Worm (Caenorhabditis elegans) whole organism, dauer: ENCODE results near the gene srab-11.

Experiments
- unc-62 ChIP-seq: sonication (generic microtip); optimal IDR thresholded peaks from 2 replicates; lab custom pipeline; 2017; ENCODE audit warnings: missing biosample characterization, missing genetic modification reagents, missing genetic modification characterization

srab-11 gene

DNA sequence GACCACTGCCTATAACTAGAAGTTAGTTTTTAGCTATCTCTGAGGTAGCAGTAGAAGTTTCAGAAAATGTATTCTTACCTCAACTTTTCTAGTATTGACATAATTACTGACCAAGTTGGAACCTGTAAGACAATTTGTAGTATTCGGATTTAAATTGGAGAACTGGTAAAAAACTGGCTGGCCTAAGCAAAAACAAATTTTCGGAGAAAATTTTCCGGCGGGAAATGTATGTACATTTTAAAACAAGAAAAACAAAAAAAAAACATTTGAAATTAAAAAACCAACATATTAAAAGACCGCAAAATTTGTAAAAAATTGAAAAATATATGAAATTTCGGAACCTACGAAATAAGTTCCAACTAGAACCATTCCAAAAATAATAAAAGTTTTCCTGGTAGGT is at the start of gene srab-11:
TSS of gene srab-11 (minus strand) at position 101 of the 400 bp plus-strand sequence.
- no peak for TF ChIP-seq unc-62

DNA sequence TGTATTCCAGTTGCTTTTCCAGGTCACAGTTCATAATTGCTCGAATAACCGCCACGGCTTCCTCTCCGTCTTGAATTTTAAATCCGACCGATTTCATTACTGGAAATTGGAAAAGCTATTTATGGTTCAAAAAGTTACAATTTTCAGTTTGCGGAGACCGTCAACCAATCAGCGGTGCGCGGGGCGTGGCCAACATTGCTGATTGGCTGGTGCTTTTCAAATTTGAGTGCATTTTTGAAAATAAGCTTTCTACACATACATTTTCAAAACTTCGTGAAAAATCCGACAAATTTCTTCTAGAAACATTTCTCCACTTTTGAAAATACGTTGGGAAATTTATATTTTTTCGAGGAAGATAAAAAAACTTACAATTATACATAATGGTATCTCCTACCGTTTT is 49.0 kb upstream of the srab-11 start:
- no peak for TF ChIP-seq unc-62

DNA sequence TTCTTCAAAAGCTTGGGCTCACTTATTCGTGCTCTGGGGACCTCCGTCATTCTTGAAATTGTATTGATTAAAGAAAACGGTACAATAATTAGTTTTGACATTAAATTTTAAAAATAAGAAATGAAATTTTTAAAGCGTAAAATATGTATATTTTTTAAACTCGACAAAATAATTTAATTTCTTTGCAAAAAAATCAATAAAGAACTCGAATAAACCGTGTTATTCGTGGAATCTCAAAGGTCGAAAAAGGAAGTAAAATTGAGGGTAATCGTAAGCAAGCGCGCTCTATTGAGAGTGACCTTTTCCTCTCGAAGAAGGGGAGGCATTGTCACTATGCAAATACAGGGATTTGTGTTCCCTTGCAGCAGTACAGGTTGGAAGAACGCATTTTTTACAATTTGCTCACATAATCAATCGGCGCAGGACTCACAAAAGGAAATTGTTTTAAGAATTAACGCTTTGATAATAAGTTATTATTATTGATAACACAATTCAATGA is 48.2 kb upstream of the srab-11 start, which contains the start of gene Y73C8B.2:
TSS of gene Y73C8B.2 (minus strand) at position 51 of the 499 bp plus-strand sequence.
- TF ChIP-seq unc-62: no peak

DNA sequence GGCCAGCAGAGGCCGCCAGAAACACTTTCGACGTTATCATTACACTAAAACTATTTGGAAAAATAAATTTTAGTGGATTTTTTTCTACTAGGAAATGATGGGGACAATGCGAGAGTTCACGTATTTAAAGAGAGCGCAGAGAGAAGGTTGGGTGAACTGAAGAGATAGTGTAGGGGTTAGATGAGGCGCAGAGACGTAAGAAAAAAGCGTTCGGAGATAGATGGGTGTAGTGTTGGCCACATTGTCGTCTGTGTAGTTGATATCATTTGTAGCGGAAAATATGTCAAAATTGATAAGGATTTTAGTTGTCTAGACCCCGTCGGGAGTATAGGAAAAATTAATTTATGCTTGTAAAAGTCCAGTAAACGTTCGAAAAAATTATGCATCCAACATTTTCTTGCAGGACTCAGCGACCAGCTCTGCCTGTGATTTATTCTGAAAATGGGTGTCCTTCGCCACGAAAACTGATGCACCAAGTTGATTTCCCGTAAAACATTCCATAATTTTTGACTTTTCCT is 46.3 kb upstream of the srab-11 start, which contains the start of the genes Y73C8B.3 and Y73C8B.9:
TSS of gene Y73C8B.3 (minus strand) at position 147 of the 518 bp plus-strand sequence.
TSS of gene Y73C8B.9 (plus strand) at position 468 of the 518 bp plus-strand sequence.
- TF ChIP-seq unc-62: no peak

DNA sequence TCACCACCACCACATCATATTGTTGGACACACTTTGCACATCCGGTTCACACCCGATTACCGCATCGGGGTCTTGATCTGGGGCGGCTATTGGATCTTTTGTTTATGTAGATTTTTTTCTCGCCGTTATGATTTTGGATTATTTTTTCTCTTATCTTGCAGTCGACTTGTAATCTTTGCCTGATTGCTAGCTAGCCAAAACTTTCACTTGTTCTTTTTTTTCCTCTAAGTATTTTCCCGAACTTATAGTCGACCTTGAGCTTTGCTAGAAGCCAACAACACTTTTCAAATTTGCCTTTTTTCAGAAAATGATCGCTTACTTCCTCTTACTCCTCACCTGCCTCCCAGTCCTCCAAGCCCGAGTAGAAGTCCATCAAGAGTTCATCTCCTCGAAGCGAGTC is 41.2 kb upstream of the srab-11 start, which contains the start of gene lag-2:
TSS of gene lag-2 (plus strand) at position 301 of the 400 bp plus-strand sequence.
- TF ChIP-seq unc-62: no peak

DNA sequence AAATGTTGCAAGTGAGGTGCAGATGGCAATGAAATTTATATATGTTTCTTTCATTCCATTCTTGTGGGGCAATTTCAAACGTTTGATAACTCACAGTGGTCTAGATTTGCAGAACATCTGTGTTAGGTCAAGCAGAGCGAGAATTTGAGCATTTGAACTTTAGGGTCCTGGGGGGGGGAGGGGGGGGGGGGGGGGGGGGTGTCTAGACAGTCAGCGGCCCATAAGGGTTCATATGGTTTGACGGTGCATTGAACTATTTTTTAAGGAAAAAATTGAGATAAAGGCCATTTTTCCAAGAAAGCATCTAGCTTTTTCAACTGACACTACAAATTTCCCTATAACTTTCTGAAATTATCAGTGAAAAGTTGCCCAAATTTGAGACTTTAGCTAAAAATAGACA is 39.0 kb upstream of the srab-11 start:
- no peak for TF ChIP-seq unc-62

DNA sequence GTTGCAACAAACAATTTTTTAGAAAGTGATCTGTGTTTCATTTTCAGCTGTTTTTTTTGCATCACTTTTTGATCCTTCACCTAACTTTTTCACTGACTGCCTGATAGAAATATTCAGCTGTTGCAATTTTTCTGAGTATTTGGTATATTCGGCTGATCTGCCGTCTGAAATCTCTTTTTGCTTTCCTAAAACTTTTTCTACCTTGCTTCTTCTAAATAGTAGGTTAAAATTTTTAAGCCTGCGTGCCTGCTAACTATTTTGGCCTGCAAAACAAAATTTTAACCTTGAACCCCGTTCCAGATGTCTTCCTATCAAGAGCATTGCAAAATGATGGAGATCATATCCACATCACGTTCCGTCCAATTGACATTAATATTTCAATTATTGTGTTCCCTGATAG is 29.3 kb upstream of the srab-11 start, which contains the start of gene srab-8:
TSS of gene srab-8 (plus strand) at position 301 of the 400 bp plus-strand sequence.
- no peak for TF ChIP-seq unc-62

DNA sequence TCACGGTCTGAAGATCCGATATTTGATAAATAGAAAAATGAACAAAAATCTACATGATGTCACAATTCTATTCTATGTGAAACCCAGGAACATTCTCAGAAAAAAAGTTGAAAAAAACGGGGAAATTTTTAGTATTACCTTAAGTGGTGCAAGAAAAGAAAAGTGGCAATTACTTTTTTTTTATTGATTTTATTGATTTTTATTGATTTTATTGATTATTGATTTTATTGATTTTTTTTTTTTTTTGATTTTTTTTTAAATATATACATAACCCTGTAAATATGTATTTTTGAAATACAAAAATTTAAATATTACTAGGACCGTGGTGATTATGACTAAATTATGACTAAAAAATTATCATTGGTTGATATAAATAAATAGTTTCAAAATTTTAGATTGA is 24.8 kb upstream of the srab-11 start:
- TF ChIP-seq unc-62: no peak

DNA sequence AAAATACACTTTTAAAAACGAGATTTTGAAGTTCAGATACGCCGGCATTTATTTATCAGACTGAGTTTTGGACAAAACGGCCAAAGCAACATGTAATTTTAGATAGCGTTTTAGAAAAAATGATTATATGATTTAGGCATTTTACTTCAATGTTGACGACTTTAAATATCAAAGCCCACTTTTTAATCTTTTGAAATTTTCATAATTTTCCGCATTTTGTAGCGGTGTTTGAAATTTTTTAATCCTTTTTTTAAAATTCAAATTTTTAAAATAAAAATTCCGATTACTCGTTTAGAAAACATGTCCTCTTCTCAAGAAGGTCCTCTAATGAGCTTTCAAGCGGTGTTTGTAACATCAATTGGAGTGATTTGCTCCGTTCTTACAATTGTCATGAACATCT is 23.0 kb upstream of the srab-11 start, which contains the start of gene srbc-6:
TSS of gene srbc-6 (plus strand) at position 301 of the 400 bp plus-strand sequence.
- TF ChIP-seq unc-62: no peak

DNA sequence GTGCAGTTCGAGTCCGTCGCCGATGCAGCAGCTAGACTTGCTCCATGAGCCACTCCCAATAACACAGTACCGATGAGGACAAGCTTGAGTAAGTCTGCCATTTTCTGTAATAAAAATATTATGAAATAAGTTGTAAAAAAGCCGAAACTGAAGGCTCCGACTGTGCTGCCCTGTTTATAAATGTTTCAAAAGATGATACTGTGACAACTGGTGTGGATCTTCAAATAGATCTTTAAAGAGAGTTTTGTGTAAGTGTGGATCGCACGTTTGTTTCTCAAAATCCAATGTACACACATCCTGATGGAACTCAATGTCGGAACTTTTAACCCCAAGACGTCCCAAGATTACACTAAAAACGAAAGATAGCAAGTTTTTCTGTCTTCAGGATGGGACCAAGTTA is 21.8 kb upstream of the srab-11 start, which contains the start of gene C36C5.15:
TSS of gene C36C5.15 (minus strand) at position 101 of the 400 bp plus-strand sequence.
- no peak for TF ChIP-seq unc-62

DNA sequence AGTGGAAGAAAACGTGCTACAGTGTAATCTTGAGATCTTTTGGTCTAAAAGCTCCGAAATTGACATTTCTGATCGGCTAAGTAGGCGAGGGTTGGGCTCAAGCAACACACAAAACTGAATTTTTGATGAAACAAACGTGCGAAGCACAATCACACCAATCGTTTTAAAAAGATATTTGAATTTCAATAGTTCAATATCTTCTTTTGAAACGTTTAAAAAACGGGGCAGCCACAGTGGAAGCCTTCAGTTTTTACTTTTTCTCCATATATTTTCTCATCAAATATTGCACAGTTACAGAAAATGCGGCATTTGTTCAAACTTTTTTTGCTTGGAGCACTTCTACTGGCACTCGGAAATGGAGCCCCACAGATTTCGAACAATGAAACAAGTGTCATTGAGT is 19.4 kb upstream of the srab-11 start, which contains the start of gene C36C5.4:
TSS of gene C36C5.4 (plus strand) at position 301 of the 400 bp plus-strand sequence.
- TF ChIP-seq unc-62: no peak

DNA sequence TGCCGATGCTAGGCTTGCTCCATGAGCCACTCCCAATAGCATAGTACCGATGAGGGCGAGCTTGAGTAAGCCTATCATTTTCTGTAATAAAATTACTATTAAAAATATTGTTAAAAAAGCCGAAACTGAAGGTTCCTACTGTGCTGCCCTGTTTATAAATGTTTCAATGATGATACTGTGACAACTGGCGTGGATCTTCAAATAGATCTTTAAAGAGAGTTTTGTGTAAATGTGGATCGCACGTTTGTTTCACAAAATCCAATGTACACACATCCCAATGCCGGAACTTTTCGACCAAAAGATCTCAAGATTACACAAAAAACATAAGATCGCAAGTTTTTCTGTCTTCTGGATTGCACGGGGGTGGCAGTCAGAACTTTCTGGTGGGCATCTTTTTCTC is 18.6 kb upstream of the srab-11 start, which contains the start of gene C36C5.14:
TSS of gene C36C5.14 (minus strand) at position 101 of the 400 bp plus-strand sequence.
- TF ChIP-seq unc-62: no peak

DNA sequence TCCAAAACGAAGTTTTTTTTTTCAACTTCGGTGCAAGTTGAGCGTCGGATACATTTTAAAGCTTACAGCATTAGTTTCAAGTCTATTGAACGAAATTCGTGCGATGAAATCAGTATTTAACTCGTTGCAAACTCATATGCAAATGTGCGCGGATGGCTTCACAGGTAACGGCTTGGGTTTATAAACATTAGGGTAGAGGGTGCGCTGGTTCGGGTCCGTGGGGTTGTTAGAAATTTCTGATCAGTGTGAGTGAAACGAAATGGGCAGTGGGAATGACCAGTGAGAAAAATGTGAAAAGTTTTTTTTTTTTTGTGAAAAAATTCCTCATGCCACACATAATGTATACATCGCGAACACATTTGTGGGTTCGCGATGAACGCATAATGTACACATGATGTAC is 16.3 kb upstream of the srab-11 start:
- TF ChIP-seq unc-62: no peak

DNA sequence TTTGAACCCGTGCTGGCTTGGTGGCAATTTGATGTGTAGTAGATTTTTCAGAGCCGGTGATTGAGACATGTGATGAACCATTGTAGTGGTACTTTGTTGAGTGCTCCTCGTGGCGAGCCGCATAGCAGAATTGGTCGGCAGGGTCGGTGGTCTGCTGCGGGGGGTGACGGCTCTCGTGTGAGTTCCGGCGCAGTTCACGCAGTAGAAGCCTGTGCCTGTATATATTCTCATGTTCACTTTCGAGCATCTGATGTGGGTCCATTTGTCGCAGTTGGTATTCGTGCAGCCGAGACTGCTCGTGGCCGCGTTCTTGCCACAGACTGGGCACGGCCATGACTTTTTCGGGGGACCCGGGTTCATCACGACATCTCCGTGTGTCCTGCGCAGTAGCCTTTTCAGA is 15.5 kb upstream of the srab-11 start:
- TF ChIP-seq unc-62: no peak

DNA sequence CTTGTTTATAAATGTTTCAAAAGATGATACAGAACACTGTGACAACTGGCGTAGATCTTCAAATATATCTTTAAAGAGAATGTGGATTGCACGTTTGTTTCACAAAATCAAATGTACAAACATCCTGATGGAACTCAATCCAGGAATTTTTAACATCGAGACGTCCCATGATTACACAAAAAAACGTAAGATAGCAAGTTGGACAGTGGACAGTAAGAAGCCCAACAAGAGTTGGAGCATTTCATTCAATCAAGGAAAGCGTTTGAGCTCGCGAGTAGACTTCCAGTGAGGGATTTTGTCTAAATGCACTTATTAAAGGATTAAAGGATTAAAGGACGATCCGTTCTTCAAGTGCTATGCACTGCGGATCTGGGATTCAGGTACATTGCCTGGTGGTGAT is 12.4 kb upstream of the srab-11 start, which contains the start of gene C36C5.12:
TSS of gene C36C5.12 (minus strand) at position 101 of the 400 bp plus-strand sequence.
- TF ChIP-seq unc-62: no peak

DNA sequence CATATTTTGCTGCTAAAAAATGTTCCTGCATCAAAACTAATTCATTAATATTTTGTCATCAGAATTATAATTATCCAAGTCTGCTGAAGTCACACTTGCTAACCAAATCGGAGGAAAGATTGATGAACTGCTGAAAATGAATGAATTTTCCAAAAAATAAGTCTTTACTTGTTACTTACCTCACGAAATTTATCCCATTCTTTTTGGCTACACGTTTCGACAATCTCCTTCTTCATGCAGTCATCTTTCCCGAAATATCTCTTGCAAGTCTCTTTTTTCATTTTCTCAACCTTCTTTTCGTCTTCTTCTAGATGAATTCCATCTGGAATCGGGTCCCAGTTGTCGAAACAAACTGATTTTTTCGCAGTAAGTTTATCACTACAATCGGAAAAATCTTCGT is 11.5 kb upstream of the srab-11 start:
- TF ChIP-seq unc-62: no peak

DNA sequence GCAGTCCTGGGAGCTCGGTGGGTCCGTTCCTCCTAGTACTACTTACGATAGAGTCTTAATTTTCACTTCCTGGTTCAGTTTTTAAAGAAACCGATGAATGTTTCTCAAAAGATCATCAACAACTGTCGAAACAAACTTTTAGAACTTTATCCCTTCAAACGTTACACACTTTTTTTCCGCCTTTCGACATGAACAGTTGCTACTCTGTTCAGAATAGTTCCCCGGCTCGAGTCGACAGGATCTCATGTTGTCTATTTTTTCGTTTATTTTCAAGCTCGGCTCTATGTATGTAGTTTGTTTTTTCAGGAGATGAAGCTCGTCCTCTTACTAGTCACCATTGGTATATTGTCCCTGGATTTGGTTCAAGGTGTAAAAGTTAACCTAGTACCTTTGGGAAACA is 10.0 kb upstream of the srab-11 start, which contains the start of gene exh-1:
TSS of gene exh-1 (plus strand) at position 301 of the 400 bp plus-strand sequence.
- no peak for TF ChIP-seq unc-62

DNA sequence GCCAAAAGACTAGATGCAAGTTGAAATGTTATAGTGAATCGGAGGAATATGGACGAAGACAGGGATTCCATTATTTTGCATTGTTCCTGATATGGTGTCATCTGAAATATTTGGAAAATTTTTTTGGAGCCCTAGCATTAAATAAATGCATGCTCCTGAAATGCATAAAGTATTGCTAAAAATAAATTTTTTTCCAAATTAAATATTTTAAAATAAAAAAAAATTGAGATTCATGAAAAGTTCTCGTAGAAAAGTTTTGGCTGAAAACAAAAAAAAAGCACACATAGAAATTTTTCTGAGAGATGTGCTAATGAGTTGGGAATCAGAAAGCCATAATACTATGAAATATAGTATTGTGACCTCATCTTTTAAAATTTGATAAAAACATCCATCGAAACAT is 8.2 kb upstream of the srab-11 start, which contains the start of gene srab-7:
TSS of gene srab-7 (minus strand) at position 101 of the 400 bp plus-strand sequence.
- TF ChIP-seq unc-62: no peak
